Worm (Caenorhabditis elegans) whole organism, midembryonic: ENCODE results near the gene mog-2.

Experiments used
- cog-1 ChIP-seq: sonication (generic microtip); optimal IDR thresholded peaks from 2 replicates; lab custom pipeline; 2016; ENCODE audit warnings: missing genetic modification characterization, missing compliant biosample characterization
- med-1 ChIP-seq: sonication (generic microtip); optimal IDR thresholded peaks from 2 replicates; lab custom pipeline; 2017; ENCODE audit warnings: missing genetic modification characterization, mild to moderate bottlenecking, missing compliant biosample characterization, antibody characterized with exemption, missing genetic modification reagents; ENCODE audit not compliant: insufficient read depth
- tab-1 ChIP-seq: fragments of 200-800 bp; sonication (Bioruptor generic); IDR thresholded peaks from 2 replicates; pipeline ENCODE4 v1.3.6; 2022; ENCODE audit warnings: missing genetic modification characterization, missing compliant biosample characterization
- ztf-29 ChIP-seq: fragments of 200-800 bp; sonication (Bioruptor generic); IDR thresholded peaks from 2 replicates; pipeline ENCODE4 v1.3.6; 2022; ENCODE audit warnings: missing genetic modification reagents, missing genetic modification characterization, missing compliant biosample characterization

- no peak for TF ChIP-seq med-1 (GFP tag; lab: Kevin White, UChicago)
- no peak for TF ChIP-seq cog-1 (tag; lab: Kevin White, UChicago)
- TF ChIP-seq tab-1 (GFP tag; lab: Robert Waterston, UW), result no peak
- TF ChIP-seq ztf-29 (GFP tag; lab: Robert Waterston, UW), result no peak
Measured at ce11 chrII:4369715-4370114, 45.6 kb downstream of the mog-2 start.
